Worm (Caenorhabditis elegans): ENCODE measurements around the gene C27H6.8.
A peak's percentile ranks its signal among the peaks of the same experiment; 100 is the strongest.

Gene C27H6.8

ce11 chrV:9984821-9985220 lies 2.8 kb downstream of the C27H6.8 start:
- no peak for TF ChIP-seq hmg-4 (GFP tag; optimal IDR thresholded peaks at IDR 0.05)
- TF ChIP-seq ama-1 (optimal IDR thresholded peaks at IDR 0.05) = no peak
- no peak for TF ChIP-seq ets-7 (tag; optimal IDR thresholded peaks at IDR 0.05)
- TF ChIP-seq tbx-37 (GFP tag; conservative IDR thresholded peaks at IDR 0.05) = no peak
- TF ChIP-seq pes-1 (GFP tag; IDR thresholded peaks at IDR 0.05) = no peak
- TF ChIP-seq B0310.2 (tag; optimal IDR thresholded peaks at IDR 0.05) = no peak
- TF ChIP-seq sea-1 (GFP tag; conservative IDR thresholded peaks at IDR 0.05) = no peak
- TF ChIP-seq ceh-36 (tag; optimal IDR thresholded peaks at IDR 0.05) = no peak
- no peak for TF ChIP-seq F13C5.2 (tag; optimal IDR thresholded peaks at IDR 0.05)
- TF ChIP-seq tbx-11 (GFP tag; IDR thresholded peaks at IDR 0.05) = no peak
- no peak for TF ChIP-seq aly-1 (tag; optimal IDR thresholded peaks at IDR 0.05)
- TF ChIP-seq scrt-1 (GFP tag; IDR thresholded peaks at IDR 0.05) = no peak
- no peak for TF ChIP-seq flt-1 (GFP tag; IDR thresholded peaks at IDR 0.05)
- TF ChIP-seq hnd-1 (tag; optimal IDR thresholded peaks at IDR 0.05) = no peak
- TF ChIP-seq ceh-13 (GFP tag; optimal IDR thresholded peaks at IDR 0.05) = no peak
- TF ChIP-seq tra-4 (tag; optimal IDR thresholded peaks at IDR 0.05) = no peak

ce11 chrV:9983529-9983928 lies 4.1 kb downstream of the C27H6.8 start:
- no peak for TF ChIP-seq hmg-4 (GFP tag; optimal IDR thresholded peaks at IDR 0.05)
- no peak for TF ChIP-seq ceh-13 (GFP tag; optimal IDR thresholded peaks at IDR 0.05)
- TF ChIP-seq aly-1 (tag; optimal IDR thresholded peaks at IDR 0.05) = no peak
- no peak for TF ChIP-seq ama-1 (optimal IDR thresholded peaks at IDR 0.05)
- TF ChIP-seq B0310.2 (tag; optimal IDR thresholded peaks at IDR 0.05) = no peak
- TF ChIP-seq hnd-1 (tag; optimal IDR thresholded peaks at IDR 0.05) = no peak
- TF ChIP-seq hmbx-1 (tag; optimal IDR thresholded peaks at IDR 0.05) = no peak
- TF ChIP-seq pes-1 (GFP tag; IDR thresholded peaks at IDR 0.05) = no peak

ce11 chrV:9982568-9982967 lies 5.0 kb downstream of the C27H6.8 start, which contains the start of gene C27H6.9:
C27H6.9 (plus strand) TSS chrV:9982868.
- no peak for TF ChIP-seq ets-7 (tag; optimal IDR thresholded peaks at IDR 0.05)

ce11 chrV:9980731-9981483 lies 6.7 kb downstream of the C27H6.8 start, which contains the start of the genes ruvb-1 and tofu-1:
ruvb-1 (minus strand) TSS chrV:9980802.
tofu-1 (plus strand) TSS chrV:9981147.
- TF ChIP-seq sea-1 (GFP tag; conservative IDR thresholded peaks at IDR 0.05) (0 out of 2 replicates have a peak, but pooled peaks have one; percentile 46), ceh-36 (tag; optimal IDR thresholded peaks at IDR 0.05) (peak; percentile 39), F13C5.2 (tag; optimal IDR thresholded peaks at IDR 0.05) (peak; percentile 21), tbx-37 (GFP tag; conservative IDR thresholded peaks at IDR 0.05) (peak; percentile 31; the same call in 1 of the 2 replicates)

ce11 chrV:9978425-9978824 lies 9.2 kb downstream of the C27H6.8 start:
- TF ChIP-seq hmg-4 (GFP tag; optimal IDR thresholded peaks at IDR 0.05) (peak; percentile 22), hmbx-1 (tag; optimal IDR thresholded peaks at IDR 0.05) (no peak), ceh-13 (GFP tag; optimal IDR thresholded peaks at IDR 0.05) (no peak), ama-1 (optimal IDR thresholded peaks at IDR 0.05) (no peak)

ce11 chrV:9977211-9977610 lies 10.4 kb downstream of the C27H6.8 start:
- TF ChIP-seq F13C5.2 (tag; optimal IDR thresholded peaks at IDR 0.05) = no peak
- no peak for TF ChIP-seq scrt-1 (GFP tag; IDR thresholded peaks at IDR 0.05)
- TF ChIP-seq ceh-36 (tag; optimal IDR thresholded peaks at IDR 0.05) = no peak
- no peak for TF ChIP-seq ets-7 (tag; optimal IDR thresholded peaks at IDR 0.05)
- no peak for TF ChIP-seq ama-1 (optimal IDR thresholded peaks at IDR 0.05)
- no peak for TF ChIP-seq tbx-37 (GFP tag; conservative IDR thresholded peaks at IDR 0.05)
- TF ChIP-seq hnd-1 (tag; optimal IDR thresholded peaks at IDR 0.05) = no peak
- no peak for TF ChIP-seq aly-1 (tag; optimal IDR thresholded peaks at IDR 0.05)
- no peak for TF ChIP-seq tra-4 (tag; optimal IDR thresholded peaks at IDR 0.05)
- no peak for TF ChIP-seq tbx-11 (GFP tag; IDR thresholded peaks at IDR 0.05)
- TF ChIP-seq pes-1 (GFP tag; IDR thresholded peaks at IDR 0.05) = no peak
- no peak for TF ChIP-seq hmbx-1 (tag; optimal IDR thresholded peaks at IDR 0.05)
- TF ChIP-seq flt-1 (GFP tag; IDR thresholded peaks at IDR 0.05) = no peak
- no peak for TF ChIP-seq sea-1 (GFP tag; conservative IDR thresholded peaks at IDR 0.05)
- TF ChIP-seq B0310.2 (tag; optimal IDR thresholded peaks at IDR 0.05) = no peak

- TF ChIP-seq hnd-1 (tag; optimal IDR thresholded peaks at IDR 0.05) (no peak), tra-4 (tag; optimal IDR thresholded peaks at IDR 0.05) (no peak), ceh-36 (tag; optimal IDR thresholded peaks at IDR 0.05) (no peak), pes-1 (GFP tag; IDR thresholded peaks at IDR 0.05) (no peak), flt-1 (GFP tag; IDR thresholded peaks at IDR 0.05) (no peak), tbx-37 (GFP tag; conservative IDR thresholded peaks at IDR 0.05) (no peak), ama-1 (optimal IDR thresholded peaks at IDR 0.05) (no peak), tbx-11 (GFP tag; IDR thresholded peaks at IDR 0.05) (no peak), hmbx-1 (tag; optimal IDR thresholded peaks at IDR 0.05) (no peak)
Measured at ce11 chrV:9976138-9976537, 11.4 kb downstream of the C27H6.8 start, which contains the start of gene unc-41. unc-41 (minus strand) TSS chrV:9976238.

- TF ChIP-seq tbx-11 (GFP tag; IDR thresholded peaks at IDR 0.05) = no peak
- no peak for TF ChIP-seq tbx-37 (GFP tag; conservative IDR thresholded peaks at IDR 0.05)
- TF ChIP-seq hmg-4 (GFP tag; optimal IDR thresholded peaks at IDR 0.05) = no peak
- no peak for TF ChIP-seq flt-1 (GFP tag; IDR thresholded peaks at IDR 0.05)
- TF ChIP-seq pes-1 (GFP tag; IDR thresholded peaks at IDR 0.05) = no peak
- TF ChIP-seq sea-1 (GFP tag; conservative IDR thresholded peaks at IDR 0.05) = no peak
- TF ChIP-seq ceh-36 (tag; optimal IDR thresholded peaks at IDR 0.05) = no peak
- no peak for TF ChIP-seq scrt-1 (GFP tag; IDR thresholded peaks at IDR 0.05)
Measured at ce11 chrV:9974264-9974663, 13.3 kb downstream of the C27H6.8 start.

Data from whole organism, early embryonic.